Worm (Caenorhabditis elegans) whole organism, early embryonic: ENCODE results near the gene F35E8.2.

ENCODE experiments used
- ama-1 ChIP-seq: fragments of 150-350 bp; optimal IDR thresholded peaks from 2 replicates; lab custom pipeline; 2014
- ceh-13 ChIP-seq: fragments of 200-800 bp; sonication (Bioruptor generic); optimal IDR thresholded peaks from 2 replicates; lab custom pipeline; 2018; ENCODE audit warnings: mild to moderate bottlenecking, missing genetic modification characterization, missing compliant biosample characterization
- flt-1 ChIP-seq: fragments of 200-800 bp; sonication (Bioruptor generic); IDR thresholded peaks from 2 replicates; pipeline ENCODE4 v1.3.6; 2022; ENCODE audit warnings: missing genetic modification characterization, missing compliant biosample characterization
- hmg-4 ChIP-seq: fragments of 200-800 bp; sonication (Bioruptor generic); optimal IDR thresholded peaks from 2 replicates; lab custom pipeline; 2018; ENCODE audit warnings: mild to moderate bottlenecking, missing genetic modification characterization, missing compliant biosample characterization
- tbx-11 ChIP-seq: fragments of 200-800 bp; sonication (Bioruptor generic); IDR thresholded peaks from 2 replicates; pipeline ENCODE4 v1.3.6; 2022; ENCODE audit warnings: missing genetic modification characterization, missing compliant biosample characterization

- TF ChIP-seq ama-1 (lab: Kevin White, UChicago), result no peak
- TF ChIP-seq ceh-13 (GFP tag; lab: Kevin White, UChicago), result no peak
- no peak for TF ChIP-seq tbx-11 (GFP tag; lab: Robert Waterston, UW)
- TF ChIP-seq flt-1 (GFP tag; lab: Robert Waterston, UW), result no peak
- TF ChIP-seq hmg-4 (GFP tag; lab: Kevin White, UChicago), result no peak
Observed at ce11 chrV:15876308-15876707, 29.2 kb upstream of the F35E8.2 start, which contains the start of gene nhr-102.
